Fruit fly (Drosophila melanogaster) whole organism, prepupa: ENCODE measurements around the gene Spn.

Experiments
- CG10631 ChIP-seq: fragments of 200-800 bp; sonication (Bioruptor generic); optimal IDR thresholded peaks from 2 replicates; lab custom pipeline; 2016; ENCODE audit warnings: missing biosample characterization, missing genetic modification characterization
- CG10669 ChIP-seq: fragments of 200-800 bp; sonication (Bioruptor generic); optimal IDR thresholded peaks from 3 replicates; lab custom pipeline; 2018; ENCODE audit warnings: missing biosample characterization, mild to moderate bottlenecking, missing genetic modification characterization, moderate library complexity
- CG11762 ChIP-seq: fragments of 200-800 bp; sonication (Bioruptor generic); optimal IDR thresholded peaks from 3 replicates; lab custom pipeline; 2016; ENCODE audit warnings: missing biosample characterization, missing genetic modification characterization; ENCODE audit not compliant: insufficient read depth
- CG11902 ChIP-seq: fragments of 200-800 bp; sonication (Bioruptor generic); optimal IDR thresholded peaks from 3 replicates; lab custom pipeline; 2016; ENCODE audit warnings: missing biosample characterization, missing genetic modification characterization
- CG15336 ChIP-seq: fragments of 200-800 bp; sonication (Bioruptor generic); IDR thresholded peaks from 2 replicates; pipeline ENCODE4 v1.3.6; 2022; ENCODE audit warnings: missing biosample characterization, missing genetic modification characterization
- CG3032 ChIP-seq: fragments of 200-800 bp; optimal IDR thresholded peaks from 2 replicates; lab custom pipeline; 2019; ENCODE audit warnings: missing biosample characterization, mild to moderate bottlenecking, missing genetic modification characterization, moderate library complexity
- CG31627 ChIP-seq: fragments of 200-800 bp; sonication (Bioruptor generic); optimal IDR thresholded peaks from 3 replicates; lab custom pipeline; 2016; ENCODE audit warnings: missing biosample characterization, missing genetic modification characterization
- CG34406 ChIP-seq: fragments of 200-800 bp; sonication (Bioruptor generic); optimal IDR thresholded peaks from 3 replicates; lab custom pipeline; 2016; ENCODE audit warnings: missing biosample characterization, missing genetic modification characterization
- CG3919 ChIP-seq: fragments of 200-800 bp; sonication (Bioruptor generic); optimal IDR thresholded peaks from 3 replicates; lab custom pipeline; 2016; ENCODE audit warnings: missing biosample characterization, missing genetic modification characterization
- CG4318 ChIP-seq: fragments of 200-800 bp; sonication (Bioruptor generic); optimal IDR thresholded peaks from 3 replicates; lab custom pipeline; 2017; ENCODE audit warnings: missing biosample characterization, mild to moderate bottlenecking, missing genetic modification characterization
- CG6163 ChIP-seq: fragments of 200-800 bp; sonication (Bioruptor generic); IDR thresholded peaks from 3 replicates; pipeline ENCODE4 v1.3.6; 2022; ENCODE audit warnings: missing biosample characterization, missing genetic modification characterization
- CG6276 ChIP-seq: fragments of 200-800 bp; sonication (Bioruptor generic); optimal IDR thresholded peaks from 2 replicates; lab custom pipeline; 2017; ENCODE audit warnings: missing biosample characterization, mild to moderate bottlenecking, missing genetic modification characterization
- CG6792 ChIP-seq: fragments of 200-800 bp; sonication (Bioruptor generic); optimal IDR thresholded peaks from 3 replicates; lab custom pipeline; 2016; ENCODE audit warnings: missing biosample characterization, missing genetic modification characterization
- CG6808 ChIP-seq: fragments of 200-800 bp; sonication (Bioruptor generic); optimal IDR thresholded peaks from 3 replicates; lab custom pipeline; 2017; ENCODE audit warnings: missing biosample characterization, missing genetic modification characterization, mild to moderate bottlenecking, moderate library complexity, missing genetic modification reagents
- CG6854 ChIP-seq: fragments of 200-800 bp; sonication (Bioruptor generic); optimal IDR thresholded peaks from 2 replicates; lab custom pipeline; 2017; ENCODE audit warnings: missing biosample characterization, mild to moderate bottlenecking, missing genetic modification characterization
- CG7368 ChIP-seq: fragments of 200-800 bp; sonication (Bioruptor generic); optimal IDR thresholded peaks from 3 replicates; lab custom pipeline; 2016; ENCODE audit warnings: missing biosample characterization, missing genetic modification characterization
- CG8119 ChIP-seq: fragments of 200-800 bp; sonication (Bioruptor generic); IDR thresholded peaks from 3 replicates; pipeline ENCODE4 v1.3.6; 2022; ENCODE audit warnings: missing biosample characterization, missing genetic modification characterization
- CG8319 ChIP-seq: fragments of 200-800 bp; sonication (Bioruptor generic); optimal IDR thresholded peaks from 3 replicates; lab custom pipeline; 2016; ENCODE audit warnings: missing biosample characterization, missing genetic modification characterization
- CG8632 ChIP-seq: fragments of 200-800 bp; sonication (Bioruptor generic); optimal IDR thresholded peaks from 3 replicates; lab custom pipeline; 2016; ENCODE audit warnings: missing biosample characterization, missing genetic modification characterization
- CG9139 ChIP-seq: fragments of 200-800 bp; sonication (Bioruptor generic); optimal IDR thresholded peaks from 3 replicates; lab custom pipeline; 2017; ENCODE audit warnings: missing biosample characterization, mild to moderate bottlenecking, missing genetic modification characterization
- Eip75B ChIP-seq: fragments of 200-800 bp; sonication (Bioruptor generic); optimal IDR thresholded peaks from 3 replicates; lab custom pipeline; 2016; ENCODE audit warnings: missing biosample characterization, missing genetic modification characterization
- Eip78C ChIP-seq: fragments of 200-800 bp; sonication (Bioruptor generic); peaks from one replicate; lab custom pipeline; 2016; ENCODE audit warnings: missing biosample characterization, missing genetic modification characterization
- Eip93F ChIP-seq: fragments of 200-800 bp; sonication (Bioruptor generic); optimal IDR thresholded peaks from 2 replicates; lab custom pipeline; 2016; ENCODE audit warnings: missing biosample characterization, mild to moderate bottlenecking, missing genetic modification characterization
- Ets21C ChIP-seq: fragments of 200-800 bp; sonication (Bioruptor generic); optimal IDR thresholded peaks from 3 replicates; lab custom pipeline; 2016; ENCODE audit warnings: missing biosample characterization, missing genetic modification characterization
- Ets96B ChIP-seq: fragments of 200-800 bp; optimal IDR thresholded peaks from 2 replicates; lab custom pipeline; 2019; ENCODE audit warnings: missing biosample characterization, mild to moderate bottlenecking, missing genetic modification characterization, moderate library complexity
- Gug ChIP-seq: fragments of 200-800 bp; sonication (Bioruptor generic); IDR thresholded peaks from 2 replicates; pipeline ENCODE4 v1.3.6; 2022; ENCODE audit warnings: missing biosample characterization, missing genetic modification characterization
- Hr38 ChIP-seq: sonication (Bioruptor generic); optimal IDR thresholded peaks from 2 replicates; lab custom pipeline; 2016; ENCODE audit warnings: missing biosample characterization, missing genetic modification characterization
- Hr4 ChIP-seq: fragments of 200-800 bp; sonication (Bioruptor generic); optimal IDR thresholded peaks from 3 replicates; lab custom pipeline; 2016; ENCODE audit warnings: missing biosample characterization, missing genetic modification characterization
- Lpt ChIP-seq: fragments of 200-800 bp; sonication (Bioruptor generic); optimal IDR thresholded peaks from 3 replicates; lab custom pipeline; 2016; ENCODE audit warnings: missing biosample characterization, missing genetic modification characterization
- Met ChIP-seq: fragments of 200-800 bp; sonication (Bioruptor generic); optimal IDR thresholded peaks from 3 replicates; lab custom pipeline; 2016; ENCODE audit warnings: missing biosample characterization, missing genetic modification characterization
- OdsH ChIP-seq: fragments of 200-800 bp; sonication (Bioruptor generic); optimal IDR thresholded peaks from 3 replicates; lab custom pipeline; 2016; ENCODE audit warnings: missing biosample characterization, missing genetic modification characterization
- Smox ChIP-seq: fragments of 200-800 bp; sonication (Bioruptor generic); optimal IDR thresholded peaks from 3 replicates; lab custom pipeline; 2016; ENCODE audit warnings: missing biosample characterization, missing genetic modification characterization
- Sox102F ChIP-seq: fragments of 200-800 bp; sonication (Bioruptor generic); optimal IDR thresholded peaks from 2 replicates; lab custom pipeline; 2016; ENCODE audit warnings: missing biosample characterization, mild to moderate bottlenecking, missing genetic modification characterization
- Sox14 ChIP-seq: fragments of 200-800 bp; sonication (Bioruptor generic); optimal IDR thresholded peaks from 3 replicates; lab custom pipeline; 2016; ENCODE audit warnings: missing biosample characterization, missing genetic modification characterization
- Sox15 ChIP-seq: fragments of 200-800 bp; sonication (Bioruptor generic); optimal IDR thresholded peaks from 3 replicates; lab custom pipeline; 2016; ENCODE audit warnings: missing biosample characterization, missing genetic modification characterization
- achi ChIP-seq: fragments of 200-800 bp; sonication (Bioruptor generic); optimal IDR thresholded peaks from 3 replicates; lab custom pipeline; 2016; ENCODE audit warnings: missing biosample characterization, missing genetic modification characterization
- acj6 ChIP-seq: fragments of 200-800 bp; sonication (Bioruptor generic); optimal IDR thresholded peaks from 3 replicates; lab custom pipeline; 2016; ENCODE audit warnings: missing biosample characterization, missing genetic modification characterization
- cyc ChIP-seq: fragments of 200-800 bp; sonication (Bioruptor generic); optimal IDR thresholded peaks from 3 replicates; lab custom pipeline; 2016; ENCODE audit warnings: missing biosample characterization, missing genetic modification characterization
- dac ChIP-seq: fragments of 200-800 bp; sonication (Bioruptor generic); optimal IDR thresholded peaks from 2 replicates; lab custom pipeline; 2017; ENCODE audit warnings: missing biosample characterization, mild to moderate bottlenecking, missing genetic modification characterization
- dsx ChIP-seq: fragments of 200-800 bp; optimal IDR thresholded peaks from 3 replicates; lab custom pipeline; 2019; ENCODE audit warnings: missing biosample characterization, mild to moderate bottlenecking, missing genetic modification characterization, moderate library complexity; ENCODE audit not compliant: poor library complexity, severe bottlenecking
- eg ChIP-seq: fragments of 200-800 bp; sonication (Bioruptor generic); IDR thresholded peaks from 3 replicates; pipeline ENCODE4 v1.3.6; 2022; ENCODE audit warnings: missing biosample characterization, missing genetic modification characterization
- esn ChIP-seq: fragments of 200-800 bp; sonication (Bioruptor generic); optimal IDR thresholded peaks from 2 replicates; lab custom pipeline; 2016; ENCODE audit warnings: missing biosample characterization, mild to moderate bottlenecking, missing genetic modification characterization, moderate library complexity
- fd59A ChIP-seq: fragments of 200-800 bp; sonication (Bioruptor generic); optimal IDR thresholded peaks from 2 replicates; lab custom pipeline; 2017; ENCODE audit warnings: missing biosample characterization, mild to moderate bottlenecking, missing genetic modification characterization, missing genetic modification reagents
- fkh ChIP-seq: fragments of 200-800 bp; sonication (Bioruptor generic); optimal IDR thresholded peaks from 3 replicates; lab custom pipeline; 2017; ENCODE audit warnings: missing biosample characterization, mild to moderate bottlenecking, missing genetic modification characterization, moderate library complexity
- lz ChIP-seq: fragments of 200-800 bp; sonication (Bioruptor generic); optimal IDR thresholded peaks from 3 replicates; lab custom pipeline; 2016; ENCODE audit warnings: missing biosample characterization, missing genetic modification characterization
- pdm3 ChIP-seq: fragments of 200-800 bp; sonication (Bioruptor generic); optimal IDR thresholded peaks from 3 replicates; lab custom pipeline; 2016; ENCODE audit warnings: missing biosample characterization, missing genetic modification characterization
- salr ChIP-seq, 2 experiments: fragments of 200-800 bp; sonication (Bioruptor generic); optimal IDR thresholded peaks; 3 replicates each; lab custom pipeline; 2016 to 2018; ENCODE audit warnings: missing biosample characterization in 2 of 2, missing genetic modification characterization in 2 of 2, mild to moderate bottlenecking in 1 of 2
- spab ChIP-seq: fragments of 200-800 bp; sonication (Bioruptor generic); optimal IDR thresholded peaks from 2 replicates; lab custom pipeline; 2017; ENCODE audit warnings: missing biosample characterization, mild to moderate bottlenecking, missing genetic modification characterization, missing genetic modification reagents
- ss ChIP-seq, 2 experiments: fragments of 200-800 bp; sonication (Bioruptor generic); optimal IDR thresholded peaks; 2 replicates in 1 of 2; 3 replicates in 1 of 2; lab custom pipeline; 2017 to 2018; ENCODE audit warnings: mild to moderate bottlenecking in 2 of 2, missing biosample characterization in 2 of 2, missing genetic modification characterization in 2 of 2, moderate library complexity in 1 of 2
- svp ChIP-seq: fragments of 200-800 bp; sonication (Bioruptor generic); peaks from one replicate; lab custom pipeline; 2016; ENCODE audit warnings: missing biosample characterization, missing genetic modification characterization
- topi ChIP-seq: fragments of 200-800 bp; sonication (Bioruptor generic); optimal IDR thresholded peaks from 3 replicates; lab custom pipeline; 2016; ENCODE audit warnings: missing biosample characterization, missing genetic modification characterization
- vri ChIP-seq: fragments of 200-800 bp; sonication (Bioruptor generic); optimal IDR thresholded peaks from 3 replicates; lab custom pipeline; 2016; ENCODE audit warnings: missing biosample characterization, mild to moderate bottlenecking, missing genetic modification characterization

The Spn gene

dm6 chr3L:2577096-2577831 is 23.2 kb upstream of the Spn start:
- TF ChIP-seq Sox14 (GFP tag; lab: Kevin White, UChicago) (no peak), CG11902 (no peak), dac (GFP tag; lab: Kevin White, UChicago) (no peak), lz (GFP tag; lab: Kevin White, UChicago) (no peak), CG10631 (GFP tag; lab: Kevin White, UChicago) (no peak), Met (peak; percentile 28), pdm3 (GFP tag; lab: Kevin White, UChicago) (peak; percentile 24), salr (GFP tag; optimal IDR thresholded peaks at IDR 0.05; lab: Kevin White, UChicago) (no peak), CG6276 (peak; percentile 1), topi (GFP tag; lab: Kevin White, UChicago) (peak; percentile 1), CG7368 (GFP tag; lab: Kevin White, UChicago) (no peak), eg (GFP tag; lab: Robert Waterston, UW) (no peak), CG8319 (GFP tag; lab: Kevin White, UChicago) (no peak), CG6163 (GFP tag; lab: Robert Waterston, UW) (no peak), fd59A (GFP tag; lab: Kevin White, UChicago) (no peak), CG11762 (GFP tag; lab: Kevin White, UChicago) (no peak), CG31627 (no peak), vri (peak; percentile 6), Ets96B (tag; lab: Kevin White, UChicago) (peak; percentile 1), esn (no peak), Lpt (GFP tag; lab: Kevin White, UChicago) (no peak), Eip75B (GFP tag; lab: Kevin White, UChicago) (no peak), Sox15 (no peak), CG4318 (GFP tag; lab: Kevin White, UChicago) (no peak), CG9139 (GFP tag; lab: Kevin White, UChicago) (no peak), OdsH (GFP tag; lab: Kevin White, UChicago) (peak; percentile 3), dsx (GFP tag; lab: Kevin White, UChicago) (peak; percentile 24), Eip78C (GFP tag; lab: Kevin White, UChicago) (peak; percentile 83), Smox (GFP tag; lab: Kevin White, UChicago) (peak; percentile 21), Eip93F (GFP tag; lab: Kevin White, UChicago) (no peak), Hr4 (GFP tag; lab: Kevin White, UChicago) (peak; percentile 15), CG34406 (no peak), CG3032 (no peak), CG8119 (GFP tag; lab: Robert Waterston, UW) (0 out of 3 replicates have a peak, but pooled peaks have one; percentile 18), achi (GFP tag; lab: Kevin White, UChicago) (no peak), Sox102F (GFP tag; lab: Kevin White, UChicago) (peak; percentile 7), acj6 (GFP tag; lab: Kevin White, UChicago) (no peak), CG6792 (GFP tag; lab: Kevin White, UChicago) (no peak), Ets21C (GFP tag; lab: Kevin White, UChicago) (no peak), svp (GFP tag; lab: Kevin White, UChicago) (no peak), CG15336 (GFP tag; lab: Robert Waterston, UW) (no peak), CG3919 (no peak), ss (GFP tag; optimal IDR thresholded peaks at IDR 0.05; lab: Kevin White, UChicago) (no peak), fkh (GFP tag; lab: Kevin White, UChicago) (no peak), CG6854 (no peak), Gug (GFP tag; lab: Robert Waterston, UW) (no peak), Hr38 (GFP tag; lab: Kevin White, UChicago) (no peak), CG6808 (GFP tag; lab: Kevin White, UChicago) (no peak), CG8632 (GFP tag; lab: Kevin White, UChicago) (no peak), cyc (GFP tag; lab: Kevin White, UChicago) (no peak), CG10669 (GFP tag; lab: Kevin White, UChicago) (no peak), spab (no peak)
